Fruit fly (Drosophila melanogaster) whole organism, adult: ENCODE data around the gene Polr1C.

Source experiments
- CG11617 ChIP-seq: fragments of 200-800 bp; sonication (Bioruptor generic); optimal IDR thresholded peaks from 2 replicates; lab custom pipeline; 2017; ENCODE audit warnings: mild to moderate bottlenecking, missing biosample characterization, missing genetic modification reagents, missing genetic modification characterization
- CG12768 ChIP-seq: fragments of 200-800 bp; sonication (Bioruptor generic); optimal IDR thresholded peaks from 2 replicates; lab custom pipeline; 2017; ENCODE audit warnings: missing biosample characterization, missing genetic modification characterization, mild to moderate bottlenecking, moderate library complexity, missing genetic modification reagents
- CG14711 ChIP-seq: fragments of 200-800 bp; sonication (Bioruptor generic); optimal IDR thresholded peaks from 2 replicates; lab custom pipeline; 2018; ENCODE audit warnings: missing biosample characterization, mild to moderate bottlenecking, missing genetic modification characterization, moderate library complexity
- CG1620 ChIP-seq: fragments of 200-800 bp; sonication (Bioruptor generic); optimal IDR thresholded peaks from 2 replicates; lab custom pipeline; 2016; ENCODE audit warnings: missing biosample characterization, missing genetic modification characterization
- CG33017 ChIP-seq: fragments of 200-800 bp; sonication (Bioruptor generic); optimal IDR thresholded peaks from 2 replicates; lab custom pipeline; 2018; ENCODE audit warnings: missing biosample characterization, mild to moderate bottlenecking, missing genetic modification characterization, moderate library complexity
- CG5204 ChIP-seq: fragments of 200-800 bp; sonication (Bioruptor generic); optimal IDR thresholded peaks from 2 replicates; lab custom pipeline; 2016; ENCODE audit warnings: missing biosample characterization, missing genetic modification characterization
- CG7045 ChIP-seq: fragments of 200-800 bp; sonication (Bioruptor generic); optimal IDR thresholded peaks from 2 replicates; lab custom pipeline; 2017; ENCODE audit warnings: missing biosample characterization, mild to moderate bottlenecking, missing genetic modification characterization
- CG7101 ChIP-seq: fragments of 200-800 bp; sonication (Bioruptor generic); optimal IDR thresholded peaks from 2 replicates; lab custom pipeline; 2018; ENCODE audit warnings: missing biosample characterization, mild to moderate bottlenecking, missing genetic modification characterization, moderate library complexity
- Clk ChIP-seq: fragments of 200-800 bp; sonication (Bioruptor generic); optimal IDR thresholded peaks from 2 replicates; lab custom pipeline; 2017; ENCODE audit warnings: missing biosample characterization, missing genetic modification characterization
- Crg-1 ChIP-seq: fragments of 200-800 bp; sonication (Bioruptor generic); optimal IDR thresholded peaks from 2 replicates; lab custom pipeline; 2016; ENCODE audit warnings: missing biosample characterization, missing genetic modification characterization
- Hr96 ChIP-seq: fragments of 200-800 bp; sonication (Bioruptor generic); optimal IDR thresholded peaks from 2 replicates; lab custom pipeline; 2016; ENCODE audit warnings: missing biosample characterization, missing genetic modification characterization
- Mnt ChIP-seq: fragments of 200-800 bp; sonication (Bioruptor generic); optimal IDR thresholded peaks from 2 replicates; lab custom pipeline; 2016; ENCODE audit warnings: missing biosample characterization, mild to moderate bottlenecking, missing genetic modification characterization
- bab1 ChIP-seq: fragments of 200-800 bp; sonication (Bioruptor generic); optimal IDR thresholded peaks from 3 replicates; lab custom pipeline; 2019; ENCODE audit warnings: missing biosample characterization, mild to moderate bottlenecking, missing genetic modification characterization, moderate library complexity
- cic ChIP-seq: fragments of 200-800 bp; sonication (Bioruptor generic); optimal IDR thresholded peaks from 2 replicates; lab custom pipeline; 2017; ENCODE audit warnings: missing biosample characterization, mild to moderate bottlenecking, missing genetic modification characterization, moderate library complexity
- cnc ChIP-seq, 2 experiments: fragments of >200 bp; optimal IDR thresholded peaks; 2 replicates each; lab custom pipeline; 2017
- kay ChIP-seq: fragments of 200-800 bp; sonication (Bioruptor generic); peaks from one replicate; lab custom pipeline; 2016; ENCODE audit warnings: missing biosample characterization, missing genetic modification characterization, borderline replicate concordance
- ovo ChIP-seq: fragments of 200-800 bp; sonication (Bioruptor generic); optimal IDR thresholded peaks from 2 replicates; lab custom pipeline; 2016; ENCODE audit warnings: missing biosample characterization, missing genetic modification characterization
- pad ChIP-seq: fragments of 200-800 bp; sonication (Bioruptor generic); optimal IDR thresholded peaks from 3 replicates; lab custom pipeline; 2017; ENCODE audit warnings: missing biosample characterization, missing genetic modification characterization, mild to moderate bottlenecking, moderate library complexity, missing genetic modification reagents
- tj ChIP-seq: fragments of 200-800 bp; sonication (Bioruptor generic); optimal IDR thresholded peaks from 3 replicates; lab custom pipeline; 2017; ENCODE audit warnings: missing biosample characterization, mild to moderate bottlenecking, missing genetic modification characterization, moderate library complexity
- toe ChIP-seq: fragments of 200-800 bp; sonication (Bioruptor generic); optimal IDR thresholded peaks from 2 replicates; lab custom pipeline; 2016; ENCODE audit warnings: missing biosample characterization, missing genetic modification characterization

The Polr1C gene

dm6 chr2L:4968767-4969166, at the start of gene Polr1C, which contains the start of gene Scox:
Gene Polr1C, plus strand, starts transcription at chr2L:4969004.
Gene Scox, minus strand, starts transcription at chr2L:4968935.
- peak; percentile 87 for TF ChIP-seq Mnt (GFP tag; lab: Kevin White, UChicago)
- TF ChIP-seq Crg-1 (GFP tag; lab: Kevin White, UChicago), result no peak
- TF ChIP-seq CG5204 (GFP tag; lab: Kevin White, UChicago), result no peak
- no peak for TF ChIP-seq CG33017
- TF ChIP-seq CG7101 (tag; lab: Kevin White, UChicago), result no peak
- TF ChIP-seq Clk (GFP tag; lab: Kevin White, UChicago), result no peak
- no peak for TF ChIP-seq pad (GFP tag; lab: Kevin White, UChicago)
- no peak for TF ChIP-seq CG7045 (GFP tag; lab: Kevin White, UChicago)

dm6 chr2L:4928340-4928739, 40.5 kb upstream of the Polr1C start:
- TF ChIP-seq CG12768 (no peak), Mnt (GFP tag; lab: Kevin White, UChicago) (no peak), kay (no peak), Crg-1 (GFP tag; lab: Kevin White, UChicago) (no peak), CG7045 (GFP tag; lab: Kevin White, UChicago) (peak; percentile 30), Clk (GFP tag; lab: Kevin White, UChicago) (no peak), cic (GFP tag; lab: Kevin White, UChicago) (no peak)

- TF ChIP-seq CG11617 (peak; percentile 20), CG14711 (tag; lab: Kevin White, UChicago) (peak; percentile 69), bab1 (peak; percentile 35), toe (GFP tag; lab: Kevin White, UChicago) (peak; percentile 9), kay (peak; percentile 36), CG7045 (GFP tag; lab: Kevin White, UChicago) (peak; percentile 83), cic (GFP tag; lab: Kevin White, UChicago) (no peak), CG7101 (tag; lab: Kevin White, UChicago) (peak; percentile 67), tj (GFP tag; lab: Kevin White, UChicago) (peak; percentile 30), cnc (optimal IDR thresholded peaks at IDR 0.05; lab: Kevin White, UChicago) (no peak), CG33017 (peak; percentile 90), ovo (GFP tag; lab: Kevin White, UChicago) (no peak), CG5204 (GFP tag; lab: Kevin White, UChicago) (peak; percentile 61), Hr96 (GFP tag; lab: Kevin White, UChicago) (peak; percentile 12), CG12768 (peak; percentile 51), pad (GFP tag; lab: Kevin White, UChicago) (no peak)
Observed at dm6 chr2L:4930541-4930940, 38.3 kb upstream of the Polr1C start.

- TF ChIP-seq CG33017, result no peak
- TF ChIP-seq cnc (optimal IDR thresholded peaks at IDR 0.05; lab: Kevin White, UChicago), result no peak
- no peak for TF ChIP-seq pad (GFP tag; lab: Kevin White, UChicago)
- no peak for TF ChIP-seq ovo (GFP tag; lab: Kevin White, UChicago)
- no peak for TF ChIP-seq CG1620
- no peak for TF ChIP-seq Hr96 (GFP tag; lab: Kevin White, UChicago)
- TF ChIP-seq cic (GFP tag; lab: Kevin White, UChicago), result no peak
- TF ChIP-seq Mnt (GFP tag; lab: Kevin White, UChicago), result no peak
- TF ChIP-seq bab1, result no peak
- TF ChIP-seq kay, result no peak
- TF ChIP-seq CG7101 (tag; lab: Kevin White, UChicago), result no peak
- TF ChIP-seq CG12768, result no peak
- TF ChIP-seq toe (GFP tag; lab: Kevin White, UChicago), result no peak
Observed at dm6 chr2L:4932284-4932683, 36.5 kb upstream of the Polr1C start, which contains the start of gene hoe1. Gene hoe1, minus strand, starts transcription at chr2L:4932384.

- TF ChIP-seq Hr96 (GFP tag; lab: Kevin White, UChicago) (no peak), pad (GFP tag; lab: Kevin White, UChicago) (no peak), toe (GFP tag; lab: Kevin White, UChicago) (no peak), CG1620 (no peak), CG7045 (GFP tag; lab: Kevin White, UChicago) (peak; percentile 5)
Observed at dm6 chr2L:4936325-4936869, 32.4 kb upstream of the Polr1C start, which contains the start of gene hoe2. Gene hoe2, minus strand, starts transcription at chr2L:4936450.

- TF ChIP-seq cic (GFP tag; lab: Kevin White, UChicago) (no peak), cnc (optimal IDR thresholded peaks at IDR 0.05; lab: Kevin White, UChicago) (no peak), toe (GFP tag; lab: Kevin White, UChicago) (no peak), CG14711 (tag; lab: Kevin White, UChicago) (no peak), tj (GFP tag; lab: Kevin White, UChicago) (no peak), CG5204 (GFP tag; lab: Kevin White, UChicago) (no peak), Hr96 (GFP tag; lab: Kevin White, UChicago) (no peak), pad (GFP tag; lab: Kevin White, UChicago) (no peak), CG12768 (no peak), Crg-1 (GFP tag; lab: Kevin White, UChicago) (no peak), CG11617 (no peak), bab1 (no peak), kay (no peak), CG7045 (GFP tag; lab: Kevin White, UChicago) (no peak), ovo (GFP tag; lab: Kevin White, UChicago) (no peak), Clk (GFP tag; lab: Kevin White, UChicago) (no peak), CG7101 (tag; lab: Kevin White, UChicago) (no peak), Mnt (GFP tag; lab: Kevin White, UChicago) (no peak)
Observed at dm6 chr2L:4937060-4937459, 31.7 kb upstream of the Polr1C start, which contains the start of gene Sgs1. Gene Sgs1, plus strand, starts transcription at chr2L:4937409.
